Fruit fly (Drosophila melanogaster): Measurements from ENCODE around the gene CG32264.
A peak's percentile ranks its signal among the peaks of the same experiment; 100 is the strongest.

Gene CG32264

dm6 chr3L:3811089-3811488 is 4.8 kb upstream of the CG32264 start, which contains the start of the genes CG32263 and PIG-B (continued):
- TF ChIP-seq oc (tag; optimal IDR thresholded peaks at IDR 0.05) (no peak), ap (GFP tag; IDR thresholded peaks at IDR 0.05) (no peak), abd-A (tag; optimal IDR thresholded peaks at IDR 0.05) (no peak), CG7786 (GFP tag; optimal IDR thresholded peaks at IDR 0.05) (no peak), CG12942 (GFP tag; optimal IDR thresholded peaks at IDR 0.05) (no peak), sug (tag; optimal IDR thresholded peaks at IDR 0.05) (peak; percentile 24), inv (GFP tag; IDR thresholded peaks at IDR 0.05; ENCODE audit: partially characterized antibody) (peak; percentile 21; the same call in 1 of the 2 replicates), CG10431 (GFP tag; optimal IDR thresholded peaks at IDR 0.05) (no peak), bbx (GFP tag; IDR thresholded peaks at IDR 0.05; ENCODE audit: partially characterized antibody) (peak; percentile 84), psq (GFP tag; optimal IDR thresholded peaks at IDR 0.05) (peak; percentile 85), CG18011 (GFP tag; optimal IDR thresholded peaks at IDR 0.05) (peak; percentile 73), CG4404 (GFP tag; IDR thresholded peaks at IDR 0.05) (no peak), CG33213 (GFP tag; optimal IDR thresholded peaks at IDR 0.05) (peak; percentile 41), dm (GFP tag; optimal IDR thresholded peaks at IDR 0.05) (peak; percentile 21), lmd (GFP tag; IDR thresholded peaks at IDR 0.05) (no peak), CG34422 (GFP tag; IDR thresholded peaks at IDR 0.05) (peak; percentile 44; the same call in 1 of the 3 replicates), nmo (GFP tag; optimal IDR thresholded peaks at IDR 0.05) (peak; percentile 26), Sox102F (GFP tag; optimal IDR thresholded peaks at IDR 0.05) (no peak), B-H2 (GFP tag; optimal IDR thresholded peaks at IDR 0.05) (peak; percentile 39), CG6791 (GFP tag; IDR thresholded peaks at IDR 0.05; ENCODE audit: partially characterized antibody) (peak; percentile 91), Dp (GFP tag; optimal IDR thresholded peaks at IDR 0.05) (peak; percentile 47), CG4360 (GFP tag; IDR thresholded peaks at IDR 0.05) (0 out of 2 replicates have a peak, but pooled peaks have one; percentile 38), Pdp1 (GFP tag; optimal IDR thresholded peaks at IDR 0.05) (peak in 1 of 2 experiments; percentile 37), Dref (GFP tag; IDR thresholded peaks at IDR 0.05) (peak; percentile 81), CG4424 (GFP tag; optimal IDR thresholded peaks at IDR 0.05) (no peak), CG7839 (tag; optimal IDR thresholded peaks at IDR 0.05) (no peak), CHES-1-like (GFP tag; optimal IDR thresholded peaks at IDR 0.05) (no peak), pum (GFP tag; optimal IDR thresholded peaks at IDR 0.05) (no peak), Sry-δ (GFP tag; optimal IDR thresholded peaks at IDR 0.05) (peak; percentile 60), Blimp-1 (GFP tag; optimal IDR thresholded peaks at IDR 0.05) (no peak), corto (GFP tag; optimal IDR thresholded peaks at IDR 0.05) (no peak), CG2116 (GFP tag; optimal IDR thresholded peaks at IDR 0.05) (peak; percentile 43), ems (GFP tag; optimal IDR thresholded peaks at IDR 0.05) (no peak), Sin3A (optimal IDR thresholded peaks at IDR 0.05) (peak; percentile 65), Ets97D (GFP tag; optimal IDR thresholded peaks at IDR 0.05) (peak; percentile 63), Sry-β (GFP tag; optimal IDR thresholded peaks at IDR 0.05) (peak; percentile 1), phol (tag; optimal IDR thresholded peaks at IDR 0.05) (peak; percentile 33), BEAF-32 (GFP tag; optimal IDR thresholded peaks at IDR 0.05) (peak; percentile 53), CG14710 (tag; optimal IDR thresholded peaks at IDR 0.05) (peak; percentile 29), sob (GFP tag; IDR thresholded peaks at IDR 0.05) (0 out of 2 replicates have a peak, but pooled peaks have one; percentile 10), Med (GFP tag) (peak; percentile 85)

- no peak for TF ChIP-seq Hr51 (GFP tag; optimal IDR thresholded peaks at IDR 0.05)
- peak in 1 of 2 experiments; percentile 91 for TF ChIP-seq crp (GFP tag; optimal IDR thresholded peaks at IDR 0.05)
- peak; percentile 99 for TF ChIP-seq CG9437 (GFP tag; optimal IDR thresholded peaks at IDR 0.05)
- TF ChIP-seq zen2 (GFP tag; IDR thresholded peaks at IDR 0.05; ENCODE audit: partially characterized antibody): peak; percentile 44; the same call in 2 of the 3 replicates
- TF ChIP-seq nerfin-2 (GFP tag; IDR thresholded peaks at IDR 0.05; ENCODE audit: partially characterized antibody): peak; percentile 55; the same call in 1 of the 2 replicates
- TF ChIP-seq MESR4 (GFP tag; optimal IDR thresholded peaks at IDR 0.05): peak; percentile 92
- no peak for TF ChIP-seq CG10959 (GFP tag; IDR thresholded peaks at IDR 0.05)
- peak; percentile 19 for TF ChIP-seq Fer1 (GFP tag; optimal IDR thresholded peaks at IDR 0.05)
- TF ChIP-seq CG7839 (tag; optimal IDR thresholded peaks at IDR 0.05): no peak
- peak; percentile 70 for TF ChIP-seq Bgb (GFP tag; IDR thresholded peaks at IDR 0.05; ENCODE audit: partially characterized antibody)
- TF ChIP-seq CG4617 (GFP tag; optimal IDR thresholded peaks at IDR 0.05; ENCODE audit: borderline replicate concordance): peak; percentile 45
Measured at dm6 chr3L:3809943-3810342, 3.7 kb upstream of the CG32264 start, which contains the start of gene CG32262. TSS of gene CG32262 (minus strand) at chr3L:3810196.
